Fruit fly (Drosophila melanogaster): ENCODE data around the gene mbf1.

Gene mbf1

DNA sequence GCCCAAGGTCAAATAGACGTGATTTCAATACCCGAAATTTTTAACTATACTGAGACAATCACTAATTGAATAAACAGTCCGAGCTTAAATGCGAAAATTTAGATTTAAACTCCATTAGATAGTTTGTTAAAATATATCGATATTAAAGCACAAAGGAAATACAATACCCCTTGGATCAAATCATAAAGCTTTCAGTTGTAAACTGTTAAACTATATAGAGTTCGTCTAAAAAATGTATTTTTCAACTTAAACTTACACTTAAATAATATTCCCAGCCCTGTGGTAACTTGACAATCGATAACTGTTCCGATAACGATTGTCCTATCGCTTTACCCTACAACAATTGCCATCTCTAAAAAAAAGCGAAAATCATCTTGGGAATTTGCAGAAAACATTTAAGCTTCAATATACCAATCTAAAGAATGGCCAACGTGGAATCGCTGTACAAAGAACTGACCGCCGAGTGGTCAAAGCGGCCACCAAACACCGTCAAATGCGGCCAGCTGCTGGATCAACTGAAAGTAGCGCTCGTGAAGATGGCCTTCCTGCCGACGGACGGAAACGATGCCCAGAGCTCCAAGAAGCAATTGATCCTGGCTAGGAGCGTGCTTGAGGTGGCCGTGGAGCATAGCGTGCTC, 8.6 kb downstream of the mbf1 start, which contains the start of gene Rpn12 (continued):
- TF ChIP-seq CG13775 (GFP tag; optimal IDR thresholded peaks at IDR 0.05) (peak; percentile 39), onecut (GFP tag; IDR thresholded peaks at IDR 0.05) (no peak), Sox102F (GFP tag; optimal IDR thresholded peaks at IDR 0.05) (no peak), Abd-B (GFP tag; optimal IDR thresholded peaks at IDR 0.05) (no peak), CG30403 (GFP tag; optimal IDR thresholded peaks at IDR 0.05) (peak; percentile 43), pum (GFP tag; optimal IDR thresholded peaks at IDR 0.05) (peak; percentile 10), H15 (GFP tag; IDR thresholded peaks at IDR 0.05) (no peak), CG3726 (GFP tag; IDR thresholded peaks at IDR 0.05) (no peak), Dbx (GFP tag; IDR thresholded peaks at IDR 0.05) (peak; percentile 21; the same call in 1 of the 3 replicates), HmgZ (tag; optimal IDR thresholded peaks at IDR 0.05) (peak; percentile 16), Aef1 (GFP tag; IDR thresholded peaks at IDR 0.05) (no peak), bigmax (GFP tag; optimal IDR thresholded peaks at IDR 0.05) (no peak), CG11695 (GFP tag; IDR thresholded peaks at IDR 0.05) (no peak), gem (tag; optimal IDR thresholded peaks at IDR 0.05) (peak; percentile 48), NFAT (GFP tag; IDR thresholded peaks at IDR 0.05) (peak; percentile 28; the same call in 1 of the 2 replicates), sug (tag; optimal IDR thresholded peaks at IDR 0.05) (peak; percentile 38), cato (GFP tag; optimal IDR thresholded peaks at IDR 0.05; ENCODE audit: borderline replicate concordance) (no peak), sna (GFP tag; IDR thresholded peaks at IDR 0.05; ENCODE audit: partially characterized antibody) (peak; percentile 86), Ptx1 (GFP tag; IDR thresholded peaks at IDR 0.05) (no peak), BtbVII (GFP tag; optimal IDR thresholded peaks at IDR 0.05) (no peak), dmrt11E (tag; optimal IDR thresholded peaks at IDR 0.05) (no peak), E2f2 (GFP tag; IDR thresholded peaks at IDR 0.05) (peak; percentile 40; the same call in 1 of the 2 replicates), lmd (GFP tag; IDR thresholded peaks at IDR 0.05) (no peak), CG14014 (GFP tag; IDR thresholded peaks at IDR 0.05) (no peak; the same call in 1 of the 2 replicates), shn (GFP tag; optimal IDR thresholded peaks at IDR 0.05) (no peak), Gsc (GFP tag; IDR thresholded peaks at IDR 0.05) (no peak), Gug (GFP tag; IDR thresholded peaks at IDR 0.05) (no peak), CG6654 (GFP tag; optimal IDR thresholded peaks at IDR 0.05) (no peak), CkIIα-i1 (GFP tag; IDR thresholded peaks at IDR 0.05) (no peak), wek (GFP tag; optimal IDR thresholded peaks at IDR 0.05) (no peak), CG6791 (GFP tag; IDR thresholded peaks at IDR 0.05; ENCODE audit: partially characterized antibody) (peak; percentile 85), CG17912 (GFP tag; optimal IDR thresholded peaks at IDR 0.05) (no peak), p53 (GFP tag; optimal IDR thresholded peaks at IDR 0.05) (no peak), Hr78 (GFP tag; optimal IDR thresholded peaks at IDR 0.05) (no peak), crp (GFP tag; optimal IDR thresholded peaks at IDR 0.05) (peak in 1 of 2 experiments; percentile 4), CG12104 (GFP tag; optimal IDR thresholded peaks at IDR 0.05) (peak; percentile 11), CG11247 (GFP tag; IDR thresholded peaks at IDR 0.05) (0 out of 2 replicates have a peak, but pooled peaks have one; percentile 22), mld (GFP tag; IDR thresholded peaks at IDR 0.05; ENCODE audit: partially characterized antibody) (0 out of 3 replicates have a peak, but pooled peaks have one; percentile 49), grau (tag; optimal IDR thresholded peaks at IDR 0.05) (peak; percentile 49), CG4282 (GFP tag; optimal IDR thresholded peaks at IDR 0.05) (no peak), Mes4 (GFP tag; optimal IDR thresholded peaks at IDR 0.05) (peak; percentile 7), Rfx (GFP tag; IDR thresholded peaks at IDR 0.05) (peak; percentile 61), phol (tag; optimal IDR thresholded peaks at IDR 0.05) (peak; percentile 44), CG8924 (tag; optimal IDR thresholded peaks at IDR 0.05) (peak; percentile 28), vvl (GFP tag; IDR thresholded peaks at IDR 0.05) (peak; percentile 68), CG13424 (tag; optimal IDR thresholded peaks at IDR 0.05) (peak; percentile 61), sd (tag; optimal IDR thresholded peaks at IDR 0.05) (peak; percentile 7), Dip3 (GFP tag; optimal IDR thresholded peaks at IDR 0.05) (no peak), Max (GFP tag; optimal IDR thresholded peaks at IDR 0.05) (no peak), Hmr (GFP tag; optimal IDR thresholded peaks at IDR 0.05) (peak; percentile 8)

All from whole organism, embryonic.